Worm (Caenorhabditis elegans) whole organism, L4/young adult: ENCODE measurements around the gene T25D1.3.

Experiments used
- W03F9.2 ChIP-seq: fragments of 150-350 bp; optimal IDR thresholded peaks from 2 replicates; lab custom pipeline; 2014; ENCODE audit warnings: missing biosample characterization, missing genetic modification characterization
- him-1 ChIP-seq: sonication (generic microtip); optimal IDR thresholded peaks from 2 replicates; lab custom pipeline; 2016; ENCODE audit warnings: missing genotype, missing genetic modification reagents, missing genetic modification characterization, missing compliant biosample characterization

- TF ChIP-seq him-1 (tag; lab: Kevin White, UChicago): no peak
- TF ChIP-seq W03F9.2 (tag; lab: Kevin White, UChicago): no peak
Observed at ce11 chrX:16484043-16484442, 21.4 kb upstream of the T25D1.3 start.
